Fruit fly (Drosophila melanogaster): Measurements from ENCODE around the gene CG43814.

dm6 chr2L:18789773-18790385, 15.3 kb downstream of the CG43814 start:
- TF ChIP-seq CG7045 (GFP tag; optimal IDR thresholded peaks at IDR 0.05) (no peak), CG1620 (GFP tag; optimal IDR thresholded peaks at IDR 0.05) (no peak), Clk (GFP tag; optimal IDR thresholded peaks at IDR 0.05) (no peak), toe (GFP tag; optimal IDR thresholded peaks at IDR 0.05) (no peak), ovo (GFP tag; optimal IDR thresholded peaks at IDR 0.05) (no peak), Crg-1 (GFP tag; optimal IDR thresholded peaks at IDR 0.05) (no peak), Mnt (GFP tag; optimal IDR thresholded peaks at IDR 0.05) (no peak)

All from whole organism, adult.